Worm (Caenorhabditis elegans): Measurements from ENCODE around the gene ant-1.3.
A peak's percentile ranks its signal among the peaks of the same experiment; 100 is the strongest.

Gene ant-1.3

ce11 chrIV:9668103-9668672, 40.9 kb downstream of the ant-1.3 start:
- peak in 1 of 2 experiments; percentile 20 for TF ChIP-seq lsy-2 (tag; optimal IDR thresholded peaks at IDR 0.05)
- TF ChIP-seq nhr-28 (tag; optimal IDR thresholded peaks at IDR 0.05): peak; percentile 61
- TF ChIP-seq Y75B8A.6 (GFP tag; IDR thresholded peaks at IDR 0.05): no peak
- no peak for TF ChIP-seq nhr-41 (GFP tag; IDR thresholded peaks at IDR 0.05)
- no peak for TF ChIP-seq php-3 (GFP tag; IDR thresholded peaks at IDR 0.05)
- TF ChIP-seq Y5F2A.4 (GFP tag; optimal IDR thresholded peaks at IDR 0.05): no peak
- no peak for TF ChIP-seq pqm-1 (tag; optimal IDR thresholded peaks at IDR 0.05)
- TF ChIP-seq mdl-1 (tag; optimal IDR thresholded peaks at IDR 0.05): peak in 1 of 2 experiments; percentile 38
- TF ChIP-seq spr-3 (GFP tag; optimal IDR thresholded peaks at IDR 0.05): no peak
- TF ChIP-seq lin-38 (GFP tag; IDR thresholded peaks at IDR 0.05): no peak
- no peak for TF ChIP-seq ceh-20 (GFP tag; IDR thresholded peaks at IDR 0.05)
- no peak for TF ChIP-seq nhr-76 (tag; optimal IDR thresholded peaks at IDR 0.05)
- TF ChIP-seq dmd-6 (GFP tag; IDR thresholded peaks at IDR 0.05): peak; percentile 57
- no peak for TF ChIP-seq ceh-32 (tag; optimal IDR thresholded peaks at IDR 0.05; ENCODE audit: poor library complexity)
- TF ChIP-seq lin-39 (tag; optimal IDR thresholded peaks at IDR 0.05): no peak
- TF ChIP-seq lin-1 (GFP tag; IDR thresholded peaks at IDR 0.05): no peak
- TF ChIP-seq zfp-2 (tag; optimal IDR thresholded peaks at IDR 0.05): no peak
- no peak for TF ChIP-seq ceh-62 (tag; optimal IDR thresholded peaks at IDR 0.05)
- TF ChIP-seq dmd-9 (GFP tag; IDR thresholded peaks at IDR 0.05): no peak
- TF ChIP-seq rbr-2 (tag; optimal IDR thresholded peaks at IDR 0.05): no peak
- no peak for TF ChIP-seq ZK546.5 (tag; optimal IDR thresholded peaks at IDR 0.05)
- TF ChIP-seq madf-9 (GFP tag; conservative IDR thresholded peaks at IDR 0.05): no peak
- TF ChIP-seq dve-1 (tag; optimal IDR thresholded peaks at IDR 0.05; ENCODE audit: insufficient read depth): peak; percentile 83
- TF ChIP-seq tag-97 (GFP tag; IDR thresholded peaks at IDR 0.05): no peak
- TF ChIP-seq egl-43 (GFP tag; IDR thresholded peaks at IDR 0.05): no peak
- no peak for TF ChIP-seq hmg-1.1 (GFP tag; IDR thresholded peaks at IDR 0.05)
- TF ChIP-seq zip-2 (tag; optimal IDR thresholded peaks at IDR 0.05): no peak
- no peak for TF ChIP-seq unc-130 (GFP tag; optimal IDR thresholded peaks at IDR 0.05)
- TF ChIP-seq ZK337.2 (GFP tag; IDR thresholded peaks at IDR 0.05): no peak
- peak in 1 of 2 experiments; percentile 83 for TF ChIP-seq unc-62 (GFP tag; optimal IDR thresholded peaks at IDR 0.05 in 1 of 2)
- no peak for TF ChIP-seq unc-62 (tag; optimal IDR thresholded peaks at IDR 0.05)
- TF ChIP-seq fos-1 (tag; optimal IDR thresholded peaks at IDR 0.05): no peak
- TF ChIP-seq hlh-30 (tag; optimal IDR thresholded peaks at IDR 0.05; ENCODE audit: insufficient read depth): peak; percentile 65
- TF ChIP-seq lin-15B (tag; optimal IDR thresholded peaks at IDR 0.05): no peak
- no peak for TF ChIP-seq ctbp-1 (GFP tag; IDR thresholded peaks at IDR 0.05)
- TF ChIP-seq ceh-82 (tag; optimal IDR thresholded peaks at IDR 0.05): no peak
- TF ChIP-seq mep-1 (tag; optimal IDR thresholded peaks at IDR 0.05): peak; percentile 19
- TF ChIP-seq set-16 (GFP tag; IDR thresholded peaks at IDR 0.05): no peak
- TF ChIP-seq attf-4 (tag; optimal IDR thresholded peaks at IDR 0.05): no peak
- no peak for TF ChIP-seq snpc-4 (tag; optimal IDR thresholded peaks at IDR 0.05)
- no peak for TF ChIP-seq dmd-8 (GFP tag; IDR thresholded peaks at IDR 0.05)
- no peak for TF ChIP-seq egl-27 (tag; optimal IDR thresholded peaks at IDR 0.05)
- peak; percentile 13 for TF ChIP-seq nhr-77 (tag; optimal IDR thresholded peaks at IDR 0.05)
- no peak for TF ChIP-seq F10B5.3 (tag; optimal IDR thresholded peaks at IDR 0.05)
- no peak for TF ChIP-seq daf-12 (tag; optimal IDR thresholded peaks at IDR 0.05)
- no peak for TF ChIP-seq fkh-10 (GFP tag; optimal IDR thresholded peaks at IDR 0.05)
- TF ChIP-seq nhr-25 (tag; optimal IDR thresholded peaks at IDR 0.05; ENCODE audit: borderline replicate concordance, insufficient read depth): no peak
- no peak for TF ChIP-seq ztf-7 (tag; optimal IDR thresholded peaks at IDR 0.05)
- TF ChIP-seq ztf-11 (tag; optimal IDR thresholded peaks at IDR 0.05): no peak
- no peak for TF ChIP-seq daf-16 (GFP tag; optimal IDR thresholded peaks at IDR 0.05)
- peak; percentile 94 for TF ChIP-seq daf-16 (tag; optimal IDR thresholded peaks at IDR 0.05)
- peak; percentile 61 for TF ChIP-seq hlh-11 (tag; optimal IDR thresholded peaks at IDR 0.05)

Measured in whole organism, L4 larva.